Fruit fly (Drosophila melanogaster) whole organism, prepupa: ENCODE results near the gene CG31871.

Experiments used
- Blimp-1 ChIP-seq: fragments of 200-800 bp; sonication (Bioruptor generic); optimal IDR thresholded peaks from 3 replicates; lab custom pipeline; 2017; ENCODE audit warnings: missing biosample characterization, missing genetic modification characterization, mild to moderate bottlenecking, moderate library complexity, missing genetic modification reagents
- CG16779 ChIP-seq: fragments of 200-800 bp; sonication (Bioruptor generic); optimal IDR thresholded peaks from 3 replicates; lab custom pipeline; 2017; ENCODE audit warnings: missing biosample characterization, mild to moderate bottlenecking, missing genetic modification characterization
- CG8119 ChIP-seq: fragments of 200-800 bp; sonication (Bioruptor generic); IDR thresholded peaks from 3 replicates; pipeline ENCODE4 v1.3.6; 2022; ENCODE audit warnings: missing biosample characterization, missing genetic modification characterization
- Hr4 ChIP-seq: fragments of 200-800 bp; sonication (Bioruptor generic); optimal IDR thresholded peaks from 3 replicates; lab custom pipeline; 2016; ENCODE audit warnings: missing biosample characterization, missing genetic modification characterization
- acj6 ChIP-seq: fragments of 200-800 bp; sonication (Bioruptor generic); optimal IDR thresholded peaks from 3 replicates; lab custom pipeline; 2016; ENCODE audit warnings: missing biosample characterization, missing genetic modification characterization
- fd85E ChIP-seq: fragments of 200-800 bp; sonication (Bioruptor generic); optimal IDR thresholded peaks from 3 replicates; lab custom pipeline; 2016; ENCODE audit warnings: missing biosample characterization, missing genetic modification characterization

- TF ChIP-seq acj6 (GFP tag; lab: Kevin White, UChicago) (no peak), CG8119 (GFP tag; lab: Robert Waterston, UW) (no peak), Blimp-1 (GFP tag; lab: Kevin White, UChicago) (no peak), fd85E (GFP tag; lab: Kevin White, UChicago) (no peak), Hr4 (no peak), CG16779 (no peak)
These were observed 31.1 kb downstream of the CG31871 start for dm6 chr2L:10693018-10693417.
